Fruit fly (Drosophila melanogaster) whole organism, embryonic: ENCODE measurements around the gene CG7985.
A peak's percentile ranks its signal among the peaks of the same experiment; 100 is the strongest.

Experiments
- Ada2b ChIP-seq: fragments of 200-800 bp; sonication (Bioruptor generic); IDR thresholded peaks from 2 replicates; pipeline ENCODE4 v1.3.6; 2022; ENCODE audit warnings: missing biosample characterization, missing genetic modification characterization
- Atf3 ChIP-seq: fragments of 200-800 bp; sonication (Bioruptor generic); optimal IDR thresholded peaks from 3 replicates; lab custom pipeline; 2016; ENCODE audit warnings: missing biosample characterization, missing genetic modification characterization
- Bgb ChIP-seq: fragments of 200-800 bp; sonication (Bioruptor generic); IDR thresholded peaks from 2 replicates; pipeline ENCODE4 v1.3.6; 2022; ENCODE audit warnings: missing biosample characterization, missing genetic modification characterization; ENCODE audit not compliant: partially characterized antibody
- CG1024 ChIP-seq: fragments of 200-800 bp; sonication (Bioruptor generic); IDR thresholded peaks from 2 replicates; pipeline ENCODE4 v1.3.6; 2022; ENCODE audit warnings: missing biosample characterization, missing genetic modification characterization
- CG10274 ChIP-seq: fragments of 200-800 bp; sonication (Bioruptor generic); optimal IDR thresholded peaks from 3 replicates; lab custom pipeline; 2017; ENCODE audit warnings: missing biosample characterization, mild to moderate bottlenecking, missing genetic modification characterization
- CG10321 ChIP-seq: fragments of 200-800 bp; sonication (Bioruptor generic); IDR thresholded peaks from 2 replicates; pipeline ENCODE4 v1.3.6; 2022; ENCODE audit warnings: missing biosample characterization, missing genetic modification characterization
- CG10565 ChIP-seq: fragments of 200-800 bp; sonication (Bioruptor generic); optimal IDR thresholded peaks from 3 replicates; lab custom pipeline; 2016; ENCODE audit warnings: missing biosample characterization, mild to moderate bottlenecking, missing genetic modification characterization
- CG12104 ChIP-seq: fragments of 200-800 bp; sonication (Bioruptor generic); optimal IDR thresholded peaks from 3 replicates; lab custom pipeline; 2016; ENCODE audit warnings: missing biosample characterization, missing genetic modification characterization
- CG12659 ChIP-seq: fragments of 200-800 bp; sonication (Bioruptor generic); optimal IDR thresholded peaks from 3 replicates; lab custom pipeline; 2017; ENCODE audit warnings: mild to moderate bottlenecking, missing biosample characterization, missing genetic modification reagents, missing genetic modification characterization
- CG15601 ChIP-seq: fragments of 200-800 bp; sonication (Bioruptor generic); optimal IDR thresholded peaks from 3 replicates; lab custom pipeline; 2019; ENCODE audit warnings: missing biosample characterization, mild to moderate bottlenecking, missing genetic modification characterization, moderate library complexity
- CG16813 ChIP-seq: fragments of 200-800 bp; sonication (Bioruptor generic); IDR thresholded peaks from 3 replicates; pipeline ENCODE4 v1.3.6; 2022; ENCODE audit warnings: missing biosample characterization, missing genetic modification characterization; ENCODE audit not compliant: partially characterized antibody
- CG17359 ChIP-seq: fragments of 200-800 bp; sonication (Bioruptor generic); optimal IDR thresholded peaks from 3 replicates; lab custom pipeline; 2018; ENCODE audit warnings: missing biosample characterization, mild to moderate bottlenecking, missing genetic modification characterization, moderate library complexity
- CG17385 ChIP-seq: fragments of 200-800 bp; sonication (Bioruptor generic); optimal IDR thresholded peaks from 3 replicates; lab custom pipeline; 2018; ENCODE audit warnings: missing biosample characterization, mild to moderate bottlenecking, missing genetic modification characterization
- CG18262 ChIP-seq: fragments of 200-800 bp; optimal IDR thresholded peaks from 3 replicates; lab custom pipeline; 2019; ENCODE audit warnings: missing biosample characterization, mild to moderate bottlenecking, missing genetic modification characterization, moderate library complexity
- CG30403 ChIP-seq: fragments of 200-800 bp; sonication (Bioruptor generic); optimal IDR thresholded peaks from 3 replicates; lab custom pipeline; 2016; ENCODE audit warnings: missing biosample characterization, missing genetic modification characterization
- CG3838 ChIP-seq: fragments of 200-800 bp; sonication (Bioruptor generic); optimal IDR thresholded peaks from 3 replicates; lab custom pipeline; 2016; ENCODE audit warnings: missing biosample characterization, missing genetic modification characterization
- CG4282 ChIP-seq: fragments of 200-800 bp; sonication (Bioruptor generic); optimal IDR thresholded peaks from 2 replicates; lab custom pipeline; 2016; ENCODE audit warnings: missing biosample characterization, missing genetic modification characterization
- CG7745 ChIP-seq: fragments of 200-800 bp; sonication (Bioruptor generic); optimal IDR thresholded peaks from 2 replicates; lab custom pipeline; 2018; ENCODE audit warnings: missing biosample characterization, mild to moderate bottlenecking, missing genetic modification characterization, moderate library complexity
- CG8944 ChIP-seq: fragments of 200-800 bp; sonication (Bioruptor generic); optimal IDR thresholded peaks from 3 replicates; lab custom pipeline; 2016; ENCODE audit warnings: missing biosample characterization, missing genetic modification characterization
- Camta ChIP-seq: fragments of 200-800 bp; sonication (Bioruptor generic); optimal IDR thresholded peaks from 2 replicates; lab custom pipeline; 2016; ENCODE audit warnings: missing biosample characterization, missing genetic modification characterization
- CrebB ChIP-seq: fragments of 200-800 bp; sonication (Bioruptor generic); optimal IDR thresholded peaks from 3 replicates; lab custom pipeline; 2018; ENCODE audit warnings: missing biosample characterization, mild to moderate bottlenecking, missing genetic modification characterization
- Doc2 ChIP-seq: fragments of 200-800 bp; sonication (Bioruptor generic); IDR thresholded peaks from 2 replicates; pipeline ENCODE4 v1.3.6; 2022; ENCODE audit warnings: missing biosample characterization, missing genetic modification characterization
- HLH54F ChIP-seq: fragments of 200-800 bp; sonication (Bioruptor generic); optimal IDR thresholded peaks from 3 replicates; lab custom pipeline; 2016; ENCODE audit warnings: missing biosample characterization, missing genetic modification characterization
- Hand ChIP-seq: fragments of 200-800 bp; sonication (Bioruptor generic); optimal IDR thresholded peaks from 2 replicates; lab custom pipeline; 2017; ENCODE audit warnings: mild to moderate bottlenecking, missing biosample characterization, missing genetic modification reagents, missing genetic modification characterization
- Hr3 ChIP-seq: fragments of 200-800 bp; sonication (Bioruptor generic); optimal IDR thresholded peaks from 3 replicates; lab custom pipeline; 2016; ENCODE audit warnings: missing biosample characterization, missing genetic modification characterization
- NK7.1 ChIP-seq: fragments of 200-800 bp; sonication (Bioruptor generic); optimal IDR thresholded peaks from 3 replicates; lab custom pipeline; 2016; ENCODE audit warnings: missing biosample characterization, missing genetic modification characterization
- Oli ChIP-seq: fragments of 200-800 bp; sonication (Bioruptor generic); optimal IDR thresholded peaks from 2 replicates; lab custom pipeline; 2018; ENCODE audit warnings: missing biosample characterization, mild to moderate bottlenecking, missing genetic modification characterization, moderate library complexity
- Sry-δ ChIP-seq: fragments of 200-800 bp; sonication (Bioruptor generic); optimal IDR thresholded peaks from 2 replicates; lab custom pipeline; 2016; ENCODE audit warnings: missing biosample characterization, missing genetic modification characterization
- Ssrp ChIP-seq: fragments of 200-800 bp; sonication (Bioruptor generic); optimal IDR thresholded peaks from 2 replicates; lab custom pipeline; 2018; ENCODE audit warnings: missing biosample characterization, mild to moderate bottlenecking, missing genetic modification characterization, moderate library complexity
- ac ChIP-seq: fragments of 200-800 bp; sonication (Bioruptor generic); optimal IDR thresholded peaks from 3 replicates; lab custom pipeline; 2017; ENCODE audit warnings: missing biosample characterization, mild to moderate bottlenecking, missing genetic modification characterization
- ash1 ChIP-seq: fragments of 200-800 bp; sonication (Bioruptor generic); optimal IDR thresholded peaks from 2 replicates; lab custom pipeline; 2018; ENCODE audit warnings: missing biosample characterization, mild to moderate bottlenecking, missing genetic modification characterization
- bab2 ChIP-seq: fragments of 200-800 bp; sonication (Bioruptor generic); optimal IDR thresholded peaks from 2 replicates; lab custom pipeline; 2016; ENCODE audit warnings: missing biosample characterization, missing genetic modification characterization
- caup ChIP-seq: fragments of 200-800 bp; sonication (Bioruptor generic); optimal IDR thresholded peaks from 3 replicates; lab custom pipeline; 2017; ENCODE audit warnings: missing biosample characterization, mild to moderate bottlenecking, missing genetic modification characterization, moderate library complexity; ENCODE audit not compliant: severe bottlenecking
- chinmo ChIP-seq: fragments of 200-800 bp; sonication (Bioruptor generic); IDR thresholded peaks from 4 replicates; pipeline ENCODE4 v1.3.6; 2022; ENCODE audit warnings: missing biosample characterization, missing genetic modification characterization; ENCODE audit not compliant: partially characterized antibody
- ci ChIP-seq: fragments of 200-800 bp; sonication (Bioruptor generic); IDR thresholded peaks from 3 replicates; pipeline ENCODE4 v1.3.6; 2022; ENCODE audit warnings: missing biosample characterization, missing genetic modification characterization
- eyg ChIP-seq: fragments of 200-800 bp; sonication (Bioruptor generic); optimal IDR thresholded peaks from 3 replicates; lab custom pipeline; 2016; ENCODE audit warnings: missing biosample characterization, missing genetic modification characterization
- inv ChIP-seq: fragments of 200-800 bp; sonication (Bioruptor generic); IDR thresholded peaks from 2 replicates; pipeline ENCODE4 v1.3.6; 2022; ENCODE audit warnings: missing biosample characterization, missing genetic modification characterization; ENCODE audit not compliant: partially characterized antibody
- jumu ChIP-seq: fragments of 200-800 bp; sonication (Bioruptor generic); optimal IDR thresholded peaks from 3 replicates; lab custom pipeline; 2016; ENCODE audit warnings: missing biosample characterization, missing genetic modification characterization
- maf-S ChIP-seq: fragments of 200-800 bp; sonication (Bioruptor generic); optimal IDR thresholded peaks from 2 replicates; lab custom pipeline; 2016; ENCODE audit warnings: missing biosample characterization, missing genetic modification characterization
- nerfin-1 ChIP-seq: fragments of 200-800 bp; sonication (Bioruptor generic); optimal IDR thresholded peaks from 3 replicates; lab custom pipeline; 2019; ENCODE audit warnings: missing biosample characterization, mild to moderate bottlenecking, missing genetic modification characterization, moderate library complexity
- nom ChIP-seq: fragments of 200-800 bp; sonication (Bioruptor generic); optimal IDR thresholded peaks from 2 replicates; lab custom pipeline; 2017; ENCODE audit warnings: missing biosample characterization, missing genetic modification characterization, mild to moderate bottlenecking, moderate library complexity, missing genetic modification reagents
- peb ChIP-seq: fragments of 200-800 bp; sonication (Bioruptor generic); IDR thresholded peaks from 2 replicates; pipeline ENCODE4 v1.3.6; 2022; ENCODE audit warnings: missing biosample characterization, missing genetic modification characterization
- phol ChIP-seq: fragments of 200-800 bp; sonication (Bioruptor generic); optimal IDR thresholded peaks from 3 replicates; lab custom pipeline; 2018; ENCODE audit warnings: missing biosample characterization, mild to moderate bottlenecking, missing genetic modification characterization, moderate library complexity
- sd ChIP-seq: fragments of 200-800 bp; sonication (Bioruptor generic); optimal IDR thresholded peaks from 3 replicates; lab custom pipeline; 2018; ENCODE audit warnings: missing biosample characterization, mild to moderate bottlenecking, missing genetic modification characterization, moderate library complexity
- sim ChIP-seq: fragments of 200-800 bp; sonication (Bioruptor generic); IDR thresholded peaks from 2 replicates; pipeline ENCODE4 v1.3.6; 2022; ENCODE audit warnings: missing biosample characterization, missing genetic modification characterization
- slou ChIP-seq: fragments of 200-800 bp; sonication (Bioruptor generic); optimal IDR thresholded peaks from 3 replicates; lab custom pipeline; 2016; ENCODE audit warnings: missing biosample characterization, missing genetic modification characterization
- so ChIP-seq: fragments of 200-800 bp; sonication (Bioruptor generic); IDR thresholded peaks from 3 replicates; pipeline ENCODE4 v1.3.6; 2022; ENCODE audit warnings: missing biosample characterization, missing genetic modification characterization
- tx ChIP-seq: fragments of 200-800 bp; sonication (Bioruptor generic); optimal IDR thresholded peaks from 2 replicates; lab custom pipeline; 2016; ENCODE audit warnings: missing biosample characterization, missing genetic modification characterization
- wek ChIP-seq: fragments of 200-800 bp; sonication (Bioruptor generic); optimal IDR thresholded peaks from 3 replicates; lab custom pipeline; 2018; ENCODE audit warnings: missing biosample characterization, mild to moderate bottlenecking, missing genetic modification characterization, moderate library complexity
- wor ChIP-seq: fragments of 200-800 bp; sonication (Bioruptor generic); IDR thresholded peaks from 2 replicates; pipeline ENCODE4 v1.3.6; 2022; ENCODE audit warnings: missing biosample characterization, missing genetic modification characterization
- zfh1 ChIP-seq: fragments of 200-800 bp; sonication (Bioruptor generic); IDR thresholded peaks from 3 replicates; pipeline ENCODE4 v1.3.6; 2022; ENCODE audit warnings: missing biosample characterization, missing genetic modification characterization

The CG7985 gene

dm6 chr3R:18185385-18185784, 14.3 kb upstream of the CG7985 start, which contains the start of the genes Arp5 and CG7208 (continued):
- peak; percentile 41 for TF ChIP-seq tx
- peak; percentile 49 for TF ChIP-seq jumu (GFP tag; lab: Kevin White, UChicago)
- TF ChIP-seq Sry-δ (GFP tag; lab: Kevin White, UChicago): peak; percentile 32
- TF ChIP-seq CG12659 (GFP tag; lab: Kevin White, UChicago): peak; percentile 86
- no peak for TF ChIP-seq chinmo (GFP tag; lab: Robert Waterston, UW)
- peak; percentile 64 for TF ChIP-seq caup (GFP tag; lab: Kevin White, UChicago)
- TF ChIP-seq ci (GFP tag; lab: Robert Waterston, UW): peak; percentile 36; the same call in 1 of the 3 replicates
- peak; percentile 42 for TF ChIP-seq slou (GFP tag; lab: Kevin White, UChicago)
- peak; percentile 59 for TF ChIP-seq bab2 (GFP tag; lab: Kevin White, UChicago)
- TF ChIP-seq CG8944 (GFP tag; lab: Kevin White, UChicago): peak; percentile 13
- no peak for TF ChIP-seq sim (GFP tag; lab: Robert Waterston, UW)
- TF ChIP-seq CG10321 (GFP tag; lab: Robert Waterston, UW): no peak
- no peak for TF ChIP-seq NK7.1 (GFP tag; lab: Kevin White, UChicago)
- TF ChIP-seq Hand (GFP tag; lab: Kevin White, UChicago): no peak
- TF ChIP-seq CG10565: no peak
- TF ChIP-seq CG3838 (GFP tag; lab: Kevin White, UChicago): peak; percentile 25
- TF ChIP-seq CG4282: no peak
- TF ChIP-seq phol (tag; lab: Kevin White, UChicago): peak; percentile 81
- TF ChIP-seq maf-S (GFP tag; lab: Kevin White, UChicago): peak; percentile 53
- peak; percentile 39; the same call in 1 of the 3 replicates for TF ChIP-seq zfh1 (GFP tag; lab: Robert Waterston, UW)
- TF ChIP-seq HLH54F (GFP tag; lab: Kevin White, UChicago): peak; percentile 57
- no peak for TF ChIP-seq Doc2 (GFP tag; lab: Robert Waterston, UW)
- TF ChIP-seq wor: 0 out of 2 replicates have a peak, but pooled peaks have one; percentile 13
- peak; percentile 61 for TF ChIP-seq CG12104 (GFP tag; lab: Kevin White, UChicago)
- peak; percentile 9 for TF ChIP-seq CrebB (tag; lab: Kevin White, UChicago)
- no peak for TF ChIP-seq Oli
- TF ChIP-seq CG17359 (tag; lab: Kevin White, UChicago): peak; percentile 74
- no peak for TF ChIP-seq peb (GFP tag; lab: Robert Waterston, UW)
- no peak for TF ChIP-seq CG7745 (tag; lab: Kevin White, UChicago)
- peak; percentile 70 for TF ChIP-seq Camta
- TF ChIP-seq wek: no peak
- TF ChIP-seq Ada2b: peak; percentile 36; the same call in 1 of the 2 replicates
- no peak for TF ChIP-seq CG16813
- TF ChIP-seq CG1024 (GFP tag; lab: Robert Waterston, UW): no peak
- peak; percentile 71 for TF ChIP-seq CG18262 (tag; lab: Kevin White, UChicago)
- TF ChIP-seq CG30403 (GFP tag; lab: Kevin White, UChicago): peak; percentile 84
- TF ChIP-seq so (GFP tag; lab: Robert Waterston, UW): no peak
- TF ChIP-seq nerfin-1 (tag; lab: Kevin White, UChicago): peak; percentile 45
- TF ChIP-seq Ssrp (tag; lab: Kevin White, UChicago): peak; percentile 56
- no peak for TF ChIP-seq nom (GFP tag; lab: Kevin White, UChicago)
- peak; percentile 42 for TF ChIP-seq Atf3 (GFP tag; lab: Kevin White, UChicago)
- TF ChIP-seq eyg (GFP tag; lab: Kevin White, UChicago): no peak
- peak; percentile 67 for TF ChIP-seq CG15601
- TF ChIP-seq Bgb (GFP tag; lab: Robert Waterston, UW): no peak
- peak; percentile 75 for TF ChIP-seq Hr3 (GFP tag; lab: Kevin White, UChicago)
- TF ChIP-seq ash1 (GFP tag; lab: Kevin White, UChicago): no peak
- TF ChIP-seq ac: no peak
- TF ChIP-seq sd (tag; lab: Kevin White, UChicago): no peak
- TF ChIP-seq CG10274 (GFP tag; lab: Kevin White, UChicago): no peak
- TF ChIP-seq inv (GFP tag; lab: Robert Waterston, UW): no peak
- TF ChIP-seq CG17385 (GFP tag; lab: Kevin White, UChicago): peak; percentile 63
